Worm (Caenorhabditis elegans) whole organism, L4 larva: ENCODE data around the gene wbp-2.

Experiments used
- F10B5.3 ChIP-seq: sonication (generic microtip); optimal IDR thresholded peaks from 2 replicates; lab custom pipeline; 2016; ENCODE audit warnings: mild to moderate bottlenecking, missing genetic modification characterization, missing compliant biosample characterization
- F26F4.8 ChIP-seq: fragments of 200-800 bp; sonication (Bioruptor generic); conservative IDR thresholded peaks from 2 replicates; pipeline ENCODE4 v1.3.6; 2022; ENCODE audit warnings: missing genetic modification characterization, missing compliant biosample characterization
- F37D6.2 ChIP-seq: sonication (generic microtip); optimal IDR thresholded peaks from 2 replicates; lab custom pipeline; 2016; ENCODE audit warnings: mild to moderate bottlenecking, missing genetic modification characterization, missing compliant biosample characterization
- T20F7.1 ChIP-seq: fragments of 200-800 bp; sonication (Bioruptor generic); optimal IDR thresholded peaks from 2 replicates; lab custom pipeline; 2018; ENCODE audit warnings: mild to moderate bottlenecking, missing genetic modification characterization, missing compliant biosample characterization
- ceh-20 ChIP-seq: fragments of 200-800 bp; sonication (Bioruptor generic); IDR thresholded peaks from 2 replicates; pipeline ENCODE4 v1.3.6; 2022; ENCODE audit warnings: missing genetic modification reagents, missing genetic modification characterization, missing compliant biosample characterization
- daf-12 ChIP-seq: fragments of 150-350 bp; optimal IDR thresholded peaks from 2 replicates; lab custom pipeline; 2014; ENCODE audit warnings: missing biosample characterization, missing genetic modification reagents, missing genetic modification characterization
- daf-16 ChIP-seq, 3 experiments: sonication (generic microtip); optimal IDR thresholded peaks; 2 replicates each; lab custom pipeline; 2016 to 2017; ENCODE audit warnings: missing genetic modification characterization in 3 of 3, missing genetic modification reagents in 3 of 3, mild to moderate bottlenecking in 2 of 3, missing compliant biosample characterization in 2 of 3, missing biosample characterization in 1 of 3, moderate library complexity in 1 of 3
- dmd-6 ChIP-seq: fragments of 200-800 bp; sonication (Bioruptor generic); IDR thresholded peaks from 2 replicates; pipeline ENCODE4 v1.3.6; 2022; ENCODE audit warnings: missing genetic modification reagents, missing genetic modification characterization, missing compliant biosample characterization
- dve-1 ChIP-seq: sonication (generic microtip); optimal IDR thresholded peaks from 2 replicates; lab custom pipeline; 2017; ENCODE audit warnings: antibody characterized with exemption, mild to moderate bottlenecking, missing genetic modification characterization, missing compliant biosample characterization; ENCODE audit not compliant: insufficient read depth
- hif-1 ChIP-seq, 2 experiments: sonication (generic microtip); optimal IDR thresholded peaks; 2 replicates each; lab custom pipeline; 2016 to 2017; ENCODE audit warnings: missing compliant biosample characterization in 2 of 2, missing genetic modification characterization in 2 of 2, missing genetic modification reagents in 2 of 2, missing genotype in 2 of 2, mild to moderate bottlenecking in 1 of 2
- hlh-11 ChIP-seq: fragments of 200-800 bp; sonication (Bioruptor generic); optimal IDR thresholded peaks from 2 replicates; lab custom pipeline; 2018; ENCODE audit warnings: mild to moderate bottlenecking, missing genetic modification characterization, missing compliant biosample characterization
- hlh-30 ChIP-seq: sonication (generic microtip); optimal IDR thresholded peaks from 2 replicates; lab custom pipeline; 2017; ENCODE audit warnings: antibody characterized with exemption, mild to moderate bottlenecking, missing genetic modification characterization, missing compliant biosample characterization; ENCODE audit not compliant: insufficient read depth
- lim-7 ChIP-seq: fragments of 200-800 bp; sonication (Bioruptor generic); IDR thresholded peaks from 2 replicates; pipeline ENCODE4 v1.3.6; 2022; ENCODE audit warnings: missing genetic modification characterization, missing compliant biosample characterization
- lin-1 ChIP-seq: fragments of 200-800 bp; sonication (Bioruptor generic); IDR thresholded peaks from 2 replicates; pipeline ENCODE4 v1.3.6; 2022; ENCODE audit warnings: missing genetic modification reagents, missing genetic modification characterization, missing compliant biosample characterization
- lin-13 ChIP-seq: fragments of 150-350 bp; optimal IDR thresholded peaks from 2 replicates; lab custom pipeline; 2014; ENCODE audit warnings: missing biosample characterization, missing genetic modification reagents, missing genetic modification characterization
- lin-29 ChIP-seq: fragments of 200-800 bp; sonication (Bioruptor generic); IDR thresholded peaks from 2 replicates; pipeline ENCODE4 v1.3.6; 2022; ENCODE audit warnings: missing genetic modification reagents, missing genetic modification characterization, missing compliant biosample characterization
- lin-39 ChIP-seq: fragments of 150-350 bp; optimal IDR thresholded peaks from 2 replicates; lab custom pipeline; 2014; ENCODE audit warnings: missing biosample characterization, missing genetic modification reagents, missing genetic modification characterization
- mep-1 ChIP-seq: fragments of 150-350 bp; sonication (generic microtip); optimal IDR thresholded peaks from 3 replicates; lab custom pipeline; 2014; ENCODE audit warnings: missing biosample characterization, missing genetic modification characterization
- nhr-102 ChIP-seq: sonication (generic microtip); optimal IDR thresholded peaks from 2 replicates; lab custom pipeline; 2016; ENCODE audit warnings: mild to moderate bottlenecking, missing genetic modification characterization, moderate library complexity, missing compliant biosample characterization
- nhr-28 ChIP-seq: fragments of 150-350 bp; optimal IDR thresholded peaks from 2 replicates; lab custom pipeline; 2014; ENCODE audit warnings: missing biosample characterization, missing genetic modification characterization
- nhr-48 ChIP-seq: sonication (generic microtip); optimal IDR thresholded peaks from 2 replicates; lab custom pipeline; 2016; ENCODE audit warnings: mild to moderate bottlenecking, missing genetic modification characterization, missing compliant biosample characterization
- nhr-76 ChIP-seq: fragments of 150-350 bp; optimal IDR thresholded peaks from 2 replicates; lab custom pipeline; 2014; ENCODE audit warnings: missing biosample characterization, missing genetic modification characterization
- nhr-77 ChIP-seq: fragments of 150-350 bp; optimal IDR thresholded peaks from 2 replicates; lab custom pipeline; 2014; ENCODE audit warnings: missing biosample characterization, missing genetic modification characterization
- php-3 ChIP-seq: fragments of 200-800 bp; sonication (Bioruptor generic); IDR thresholded peaks from 2 replicates; pipeline ENCODE4 v1.3.6; 2022; ENCODE audit warnings: missing genetic modification reagents, missing genetic modification characterization, missing compliant biosample characterization
- pqm-1 ChIP-seq: sonication (generic microtip); optimal IDR thresholded peaks from 2 replicates; lab custom pipeline; 2017; ENCODE audit warnings: missing biosample characterization, missing genetic modification characterization
- rbr-2 ChIP-seq: sonication (generic microtip); optimal IDR thresholded peaks from 2 replicates; lab custom pipeline; 2016; ENCODE audit warnings: missing genotype, missing genetic modification characterization, missing compliant biosample characterization
- sdz-12 ChIP-seq: fragments of 200-800 bp; sonication (Bioruptor generic); optimal IDR thresholded peaks from 2 replicates; lab custom pipeline; 2018; ENCODE audit warnings: mild to moderate bottlenecking, missing genetic modification characterization, missing compliant biosample characterization
- spr-3 ChIP-seq: fragments of 200-800 bp; sonication (Bioruptor generic); optimal IDR thresholded peaks from 2 replicates; lab custom pipeline; 2018; ENCODE audit warnings: mild to moderate bottlenecking, missing genetic modification characterization, missing compliant biosample characterization
- tra-1 ChIP-seq: fragments of 200-800 bp; sonication (Bioruptor generic); IDR thresholded peaks from 2 replicates; pipeline ENCODE4 v1.3.6; 2022; ENCODE audit warnings: missing genetic modification reagents, missing genetic modification characterization, missing compliant biosample characterization
- unc-62 ChIP-seq, 3 experiments: fragments of 150-350 bp in 1 of 3; sonication (generic microtip); optimal IDR thresholded peaks in 2 of 3; peaks in 1 of 3; 1 replicate in 1 of 3; 2 replicates in 2 of 3; lab custom pipeline; 2014 to 2017; ENCODE audit warnings: missing biosample characterization in 3 of 3, missing genetic modification characterization in 3 of 3, missing genetic modification reagents in 3 of 3, missing genotype in 1 of 3
- vab-7 ChIP-seq: fragments of 200-800 bp; sonication (Bioruptor generic); IDR thresholded peaks from 2 replicates; pipeline ENCODE4 v1.3.6; 2022; ENCODE audit warnings: missing genetic modification reagents, missing genetic modification characterization, missing compliant biosample characterization

The wbp-2 gene

DNA sequence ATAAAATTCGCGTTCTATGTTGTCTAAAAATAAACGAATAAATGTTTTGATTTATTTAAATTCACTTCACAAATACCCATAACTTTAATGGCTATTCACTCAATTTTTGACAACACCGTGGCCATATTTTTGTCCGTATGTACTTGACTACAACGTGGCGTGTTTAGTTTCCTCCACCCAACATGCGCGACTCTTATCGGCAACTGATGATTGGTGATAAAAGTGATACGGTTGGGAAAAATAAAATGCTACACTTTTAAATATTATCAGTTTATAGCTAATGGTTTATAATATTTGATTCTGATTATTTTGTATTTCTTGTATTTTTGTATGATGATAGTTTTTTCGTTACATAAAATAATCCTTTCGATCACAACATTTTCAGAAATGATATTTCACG, 37.9 kb upstream of the wbp-2 start, which contains the start of gene acs-7 (continued):
- TF ChIP-seq rbr-2 (no peak), T20F7.1 (GFP tag; lab: Kevin White, UChicago) (peak; percentile 21), daf-16 (GFP tag; optimal IDR thresholded peaks at IDR 0.05; lab: Kevin White, UChicago) (no peak), daf-16 (tag; optimal IDR thresholded peaks at IDR 0.05; lab: Kevin White, UChicago) (peak; percentile 95), hif-1 (tag; optimal IDR thresholded peaks at IDR 0.05; lab: Kevin White, UChicago) (no peak), vab-7 (GFP tag; lab: Robert Waterston, UW) (no peak), nhr-48 (tag; lab: Kevin White, UChicago) (peak; percentile 31), nhr-76 (tag; lab: Kevin White, UChicago) (no peak), pqm-1 (tag; lab: Kevin White, UChicago) (peak; percentile 90), mep-1 (tag; lab: Kevin White, UChicago) (peak; percentile 60), dve-1 (tag; lab: Kevin White, UChicago) (peak; percentile 95)

ce11 chrII:9295678-9296077, 33.9 kb upstream of the wbp-2 start, which contains the start of gene C01G6.9:
TSS of gene C01G6.9 (minus strand) at chrII:9295818.
- TF ChIP-seq nhr-48 (tag; lab: Kevin White, UChicago) (no peak), lin-39 (tag; lab: Kevin White, UChicago) (no peak), F10B5.3 (tag; lab: Kevin White, UChicago) (no peak), lim-7 (no peak), daf-16 (GFP tag; optimal IDR thresholded peaks at IDR 0.05; lab: Kevin White, UChicago) (no peak), daf-16 (tag; optimal IDR thresholded peaks at IDR 0.05; lab: Kevin White, UChicago) (no peak), sdz-12 (GFP tag; lab: Kevin White, UChicago) (no peak), daf-12 (tag; lab: Kevin White, UChicago) (no peak), nhr-77 (tag; lab: Kevin White, UChicago) (no peak), lin-13 (GFP tag; lab: Kevin White, UChicago) (no peak)
- TF ChIP-seq, all 104 proteins: peak for 0

DNA sequence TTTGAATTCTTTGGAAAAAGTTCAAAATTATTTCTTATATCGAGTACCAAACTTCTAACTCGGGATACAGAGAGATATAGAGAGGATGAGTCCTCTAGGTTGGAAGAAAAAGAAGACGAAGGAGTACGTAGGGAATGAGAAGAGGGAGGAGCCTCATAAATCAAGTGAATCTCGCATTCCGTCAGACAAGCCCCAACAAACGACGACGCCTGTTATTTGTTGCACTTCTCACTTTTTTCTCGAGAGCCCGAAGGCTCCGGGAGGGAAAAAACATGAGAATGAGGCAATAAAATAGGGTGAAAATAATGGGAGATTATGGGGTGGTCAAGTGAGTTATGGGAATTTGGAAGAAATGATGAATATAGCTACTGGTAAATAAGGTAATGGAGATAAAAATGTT, 29.9 kb upstream of the wbp-2 start:
- TF ChIP-seq spr-3 (GFP tag; lab: Kevin White, UChicago) (no peak), unc-62 (GFP tag; optimal IDR thresholded peaks at IDR 0.05 in 1 of 2; lab: Kevin White, UChicago) (peak in 1 of 2 experiments; percentile 2), unc-62 (tag; optimal IDR thresholded peaks at IDR 0.05; lab: Kevin White, UChicago) (no peak)

DNA sequence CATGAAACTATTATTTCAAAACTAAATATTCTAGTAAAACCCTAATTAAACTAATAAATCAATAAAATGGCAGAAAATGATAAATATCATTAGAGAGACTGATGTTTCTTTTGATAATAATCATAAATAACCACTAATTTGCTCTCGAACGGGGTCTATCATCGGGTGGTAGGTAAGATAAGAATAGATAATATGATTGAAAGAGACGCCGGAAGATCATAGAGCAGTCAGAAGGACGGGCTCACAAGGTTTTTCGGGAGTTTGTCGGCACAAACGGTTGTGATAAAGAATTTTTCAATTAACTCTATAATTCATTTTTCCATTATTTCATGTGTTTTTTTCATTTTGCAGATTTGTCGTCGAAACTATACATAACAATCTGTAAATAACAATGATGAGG, 28.5 kb upstream of the wbp-2 start:
- TF ChIP-seq tra-1 (GFP tag; lab: Robert Waterston, UW) (peak; percentile 55), php-3 (GFP tag; lab: Robert Waterston, UW) (peak; percentile 93), hlh-30 (peak; percentile 64), dve-1 (tag; lab: Kevin White, UChicago) (peak; percentile 79), hlh-11 (peak; percentile 91), F26F4.8 (GFP tag; lab: Robert Waterston, UW) (no peak), nhr-102 (tag; lab: Kevin White, UChicago) (peak; percentile 38), lin-39 (tag; lab: Kevin White, UChicago) (no peak), dmd-6 (GFP tag; lab: Robert Waterston, UW) (peak; percentile 78), F37D6.2 (tag; lab: Kevin White, UChicago) (no peak), nhr-28 (tag; lab: Kevin White, UChicago) (peak; percentile 86), daf-16 (GFP tag; optimal IDR thresholded peaks at IDR 0.05; lab: Kevin White, UChicago) (peak in 1 of 2 experiments; percentile 55), daf-16 (tag; optimal IDR thresholded peaks at IDR 0.05; lab: Kevin White, UChicago) (peak; percentile 54), nhr-77 (tag; lab: Kevin White, UChicago) (peak; percentile 27), T20F7.1 (GFP tag; lab: Kevin White, UChicago) (no peak), pqm-1 (tag; lab: Kevin White, UChicago) (peak; percentile 98), lin-29 (GFP tag; lab: Robert Waterston, UW) (no peak), lin-1 (GFP tag; lab: Robert Waterston, UW) (peak; percentile 83), mep-1 (tag; lab: Kevin White, UChicago) (peak; percentile 13), ceh-20 (GFP tag; lab: Robert Waterston, UW) (peak; percentile 41; the same call in 1 of the 2 replicates)
